Fruit fly (Drosophila melanogaster) whole organism, embryonic: ENCODE results near the gene CG15891.

ENCODE experiments used
- Aef1 ChIP-seq: fragments of 200-800 bp; sonication (Bioruptor generic); IDR thresholded peaks from 3 replicates; pipeline ENCODE4 v1.3.6; 2022; ENCODE audit warnings: missing biosample characterization, missing genetic modification characterization
- Atf6 ChIP-seq: fragments of 200-800 bp; sonication (Bioruptor generic); IDR thresholded peaks from 2 replicates; pipeline ENCODE4 v1.3.6; 2022; ENCODE audit warnings: missing biosample characterization, missing genetic modification characterization
- CG10147 ChIP-seq: fragments of 200-800 bp; sonication (Bioruptor generic); optimal IDR thresholded peaks from 2 replicates; lab custom pipeline; 2019; ENCODE audit warnings: missing biosample characterization, mild to moderate bottlenecking, missing genetic modification characterization, moderate library complexity
- CG11504 ChIP-seq: fragments of 200-800 bp; sonication (Bioruptor generic); optimal IDR thresholded peaks from 3 replicates; lab custom pipeline; 2019; ENCODE audit warnings: missing biosample characterization, mild to moderate bottlenecking, missing genetic modification characterization, moderate library complexity
- CG17568 ChIP-seq: fragments of 200-800 bp; sonication (Bioruptor generic); optimal IDR thresholded peaks from 2 replicates; lab custom pipeline; 2018; ENCODE audit warnings: missing biosample characterization, mild to moderate bottlenecking, missing genetic modification characterization, moderate library complexity
- CG18599 ChIP-seq: fragments of 200-800 bp; sonication (Bioruptor generic); optimal IDR thresholded peaks from 3 replicates; lab custom pipeline; 2017; ENCODE audit warnings: missing biosample characterization, missing genetic modification characterization, mild to moderate bottlenecking, moderate library complexity, missing genetic modification reagents
- CG2120 ChIP-seq: fragments of 200-800 bp; sonication (Bioruptor generic); optimal IDR thresholded peaks from 3 replicates; lab custom pipeline; 2016; ENCODE audit warnings: missing biosample characterization, missing genetic modification characterization
- CG2129 ChIP-seq: fragments of 200-800 bp; sonication (Bioruptor generic); IDR thresholded peaks from 2 replicates; pipeline ENCODE4 v1.3.6; 2022; ENCODE audit warnings: missing biosample characterization, missing genetic modification characterization; ENCODE audit not compliant: partially characterized antibody
- CG2875 ChIP-seq: fragments of 200-800 bp; sonication (Bioruptor generic); optimal IDR thresholded peaks from 2 replicates; lab custom pipeline; 2017; ENCODE audit warnings: missing biosample characterization, mild to moderate bottlenecking, missing genetic modification characterization, missing genetic modification reagents
- CG2889 ChIP-seq: fragments of 200-800 bp; sonication (Bioruptor generic); IDR thresholded peaks from 3 replicates; pipeline ENCODE4 v1.3.6; 2022; ENCODE audit warnings: missing biosample characterization, missing genetic modification characterization
- CG31365 ChIP-seq: fragments of 200-800 bp; sonication (Bioruptor generic); optimal IDR thresholded peaks from 2 replicates; lab custom pipeline; 2018; ENCODE audit warnings: missing biosample characterization, mild to moderate bottlenecking, missing genetic modification characterization
- CG3163 ChIP-seq: fragments of 200-800 bp; sonication (Bioruptor generic); optimal IDR thresholded peaks from 3 replicates; lab custom pipeline; 2016; ENCODE audit warnings: missing biosample characterization, missing genetic modification characterization
- CG32772 ChIP-seq: fragments of 200-800 bp; sonication (Bioruptor generic); IDR thresholded peaks from 2 replicates; pipeline ENCODE4 v1.3.6; 2022; ENCODE audit warnings: missing biosample characterization, missing genetic modification characterization
- CG4360 ChIP-seq: fragments of 200-800 bp; sonication (Bioruptor generic); IDR thresholded peaks from 2 replicates; pipeline ENCODE4 v1.3.6; 2022; ENCODE audit warnings: missing biosample characterization, missing genetic modification characterization
- CHES-1-like ChIP-seq: fragments of 200-800 bp; sonication (Bioruptor generic); optimal IDR thresholded peaks from 2 replicates; lab custom pipeline; 2016; ENCODE audit warnings: missing biosample characterization, missing genetic modification characterization
- CoRest ChIP-seq: fragments of 200-800 bp; sonication (Bioruptor generic); optimal IDR thresholded peaks from 3 replicates; lab custom pipeline; 2018; ENCODE audit warnings: missing biosample characterization, mild to moderate bottlenecking, missing genetic modification characterization, moderate library complexity
- CrebB ChIP-seq: fragments of 200-800 bp; sonication (Bioruptor generic); optimal IDR thresholded peaks from 3 replicates; lab custom pipeline; 2018; ENCODE audit warnings: missing biosample characterization, mild to moderate bottlenecking, missing genetic modification characterization
- D19B ChIP-seq: fragments of 200-800 bp; sonication (Bioruptor generic); optimal IDR thresholded peaks from 2 replicates; lab custom pipeline; 2017; ENCODE audit warnings: missing biosample characterization, mild to moderate bottlenecking, missing genetic modification characterization
- Elba2 ChIP-seq: fragments of 200-800 bp; sonication (Bioruptor generic); optimal IDR thresholded peaks from 3 replicates; lab custom pipeline; 2016; ENCODE audit warnings: missing biosample characterization, missing genetic modification characterization
- Ets65A ChIP-seq: fragments of 200-800 bp; sonication (Bioruptor generic); peaks from one replicate; lab custom pipeline; 2016; ENCODE audit warnings: missing biosample characterization, missing genetic modification characterization
- Fer3 ChIP-seq: fragments of 200-800 bp; sonication (Bioruptor generic); optimal IDR thresholded peaks from 2 replicates; lab custom pipeline; 2018; ENCODE audit warnings: missing biosample characterization, mild to moderate bottlenecking, missing genetic modification characterization, moderate library complexity
- H15 ChIP-seq: fragments of 200-800 bp; sonication (Bioruptor generic); IDR thresholded peaks from 3 replicates; pipeline ENCODE4 v1.3.6; 2022; ENCODE audit warnings: missing biosample characterization, missing genetic modification characterization
- Nf-YA ChIP-seq: fragments of 200-800 bp; sonication (Bioruptor generic); IDR thresholded peaks from 2 replicates; pipeline ENCODE4 v1.3.6; 2022; ENCODE audit warnings: missing biosample characterization, missing genetic modification characterization
- Oli ChIP-seq: fragments of 200-800 bp; sonication (Bioruptor generic); optimal IDR thresholded peaks from 2 replicates; lab custom pipeline; 2018; ENCODE audit warnings: missing biosample characterization, mild to moderate bottlenecking, missing genetic modification characterization, moderate library complexity
- Poxn ChIP-seq: fragments of 200-800 bp; sonication (Bioruptor generic); IDR thresholded peaks from 2 replicates; pipeline ENCODE4 v1.3.6; 2022; ENCODE audit warnings: missing biosample characterization, missing genetic modification characterization
- Sox100B ChIP-seq: fragments of 200-800 bp; sonication (Bioruptor generic); optimal IDR thresholded peaks from 3 replicates; lab custom pipeline; 2018; ENCODE audit warnings: missing biosample characterization, mild to moderate bottlenecking, missing genetic modification characterization
- corto ChIP-seq: fragments of 200-800 bp; sonication (Bioruptor generic); optimal IDR thresholded peaks from 2 replicates; lab custom pipeline; 2016; ENCODE audit warnings: missing biosample characterization, mild to moderate bottlenecking, missing genetic modification characterization, moderate library complexity
- gce ChIP-seq: fragments of 200-800 bp; sonication (Bioruptor generic); IDR thresholded peaks from 3 replicates; pipeline ENCODE4 v1.3.6; 2022; ENCODE audit warnings: missing biosample characterization, missing genetic modification characterization
- jigr1 ChIP-seq: fragments of 200-800 bp; sonication (Bioruptor generic); IDR thresholded peaks from 3 replicates; pipeline ENCODE4 v1.3.6; 2022; ENCODE audit warnings: missing biosample characterization, missing genetic modification characterization
- ken ChIP-seq: fragments of 200-800 bp; sonication (Bioruptor generic); IDR thresholded peaks from 3 replicates; pipeline ENCODE4 v1.3.6; 2022; ENCODE audit warnings: missing biosample characterization, missing genetic modification characterization
- lbe ChIP-seq: fragments of 200-800 bp; sonication (Bioruptor generic); optimal IDR thresholded peaks from 2 replicates; lab custom pipeline; 2016; ENCODE audit warnings: missing biosample characterization, mild to moderate bottlenecking, missing genetic modification characterization
- lov ChIP-seq, 2 experiments: fragments of 200-800 bp in 1 of 2; fragments of >200 bp in 1 of 2; sonication (Bioruptor generic) in 1 of 2; IDR thresholded peaks in 1 of 2; optimal IDR thresholded peaks in 1 of 2; 2 replicates in 1 of 2; 3 replicates in 1 of 2; pipeline versions ENCODE4 v1.3.6 to Lab custom; 2017 to 2022; ENCODE audit warnings: missing biosample characterization in 1 of 2, missing genetic modification characterization in 1 of 2
- prd ChIP-seq, 3 experiments: fragments of >200 bp in 2 of 3; fragments of 200-800 bp in 1 of 3; sonication (Bioruptor generic) in 1 of 3; optimal IDR thresholded peaks in 2 of 3; IDR thresholded peaks in 1 of 3; 2 replicates in 2 of 3; 3 replicates in 1 of 3; pipeline versions ENCODE4 v1.3.6 to Lab custom; 2017 to 2022; ENCODE audit warnings: missing biosample characterization in 1 of 3, missing genetic modification characterization in 1 of 3
- row ChIP-seq: fragments of 200-800 bp; sonication (Bioruptor generic); IDR thresholded peaks from 3 replicates; pipeline ENCODE4 v1.3.6; 2022; ENCODE audit warnings: missing biosample characterization, missing genetic modification characterization
- sim ChIP-seq: fragments of 200-800 bp; sonication (Bioruptor generic); IDR thresholded peaks from 2 replicates; pipeline ENCODE4 v1.3.6; 2022; ENCODE audit warnings: missing biosample characterization, missing genetic modification characterization
- trem ChIP-seq: fragments of 200-800 bp; optimal IDR thresholded peaks from 3 replicates; lab custom pipeline; 2019; ENCODE audit warnings: missing biosample characterization, mild to moderate bottlenecking, missing genetic modification characterization, moderate library complexity
- ttk ChIP-seq: fragments of 200-800 bp; sonication (Bioruptor generic); IDR thresholded peaks from 2 replicates; pipeline ENCODE4 v2.1.2; 2022; ENCODE audit warnings: missing biosample characterization, missing genetic modification characterization
- tup ChIP-seq: fragments of 200-800 bp; sonication (Bioruptor generic); optimal IDR thresholded peaks from 2 replicates; lab custom pipeline; 2016; ENCODE audit warnings: missing biosample characterization, mild to moderate bottlenecking, missing genetic modification characterization, moderate library complexity
- wor ChIP-seq: fragments of 200-800 bp; sonication (Bioruptor generic); IDR thresholded peaks from 2 replicates; pipeline ENCODE4 v1.3.6; 2022; ENCODE audit warnings: missing biosample characterization, missing genetic modification characterization
- yki ChIP-seq: fragments of >200 bp; optimal IDR thresholded peaks from 3 replicates; lab custom pipeline; 2018

CG15891 gene

DNA sequence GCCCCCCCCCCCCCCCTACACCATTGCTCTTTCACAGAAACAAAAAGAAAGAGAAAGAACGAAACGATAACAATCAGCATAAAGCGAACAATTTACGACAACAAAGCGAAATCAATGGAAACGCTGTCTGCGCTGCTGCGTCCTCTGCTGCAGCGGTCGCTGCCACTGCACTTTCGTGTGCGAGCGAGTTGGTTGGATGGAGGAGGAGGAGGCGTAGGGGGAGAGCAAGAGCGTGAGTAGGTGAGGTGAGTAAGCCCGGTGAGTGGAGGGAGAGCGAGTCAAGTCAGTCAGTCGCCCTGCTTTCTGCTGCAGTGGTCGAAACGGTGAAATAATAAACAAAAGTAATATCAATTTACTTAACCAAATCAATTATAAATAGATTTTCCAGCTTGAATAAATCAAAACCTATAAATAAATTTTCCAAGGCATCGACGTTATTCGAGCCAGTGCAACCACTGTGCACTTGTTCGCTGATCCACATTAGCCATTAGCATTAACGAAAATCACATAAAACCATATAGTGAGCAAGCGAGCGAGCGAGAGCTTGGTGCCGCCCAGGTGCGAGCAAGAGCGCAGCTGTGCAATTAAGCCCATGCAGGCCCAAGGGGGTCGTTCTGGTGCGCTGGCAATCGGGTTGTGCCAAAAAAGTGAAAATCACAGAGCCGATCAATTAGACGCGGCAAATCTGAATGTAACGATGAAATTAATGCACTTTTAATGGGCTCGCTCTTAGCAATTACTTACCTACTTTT is 48.8 kb upstream of the CG15891 start (continued):
- TF ChIP-seq gce (GFP tag; lab: Robert Waterston, UW), result peak; percentile 45; the same call in 1 of the 3 replicates
- 0 out of 2 replicates have a peak, but pooled peaks have one; percentile 41 for TF ChIP-seq CG4360
- TF ChIP-seq CG10147 (GFP tag; lab: Kevin White, UChicago), result no peak
- TF ChIP-seq Aef1 (GFP tag; lab: Robert Waterston, UW), result peak; percentile 40; the same call in 2 of the 3 replicates
- no peak for TF ChIP-seq lov (optimal IDR thresholded peaks at IDR 0.05; lab: Kevin White, UChicago)
- TF ChIP-seq lov (GFP tag; IDR thresholded peaks at IDR 0.05; lab: Robert Waterston, UW), result 0 out of 3 replicates have a peak, but pooled peaks have one; percentile 55
- TF ChIP-seq Poxn (GFP tag; lab: Robert Waterston, UW), result no peak
- 0 out of 2 replicates have a peak, but pooled peaks have one; percentile 50 for TF ChIP-seq Nf-YA (GFP tag; lab: Robert Waterston, UW)
- TF ChIP-seq Atf6 (GFP tag; lab: Robert Waterston, UW), result peak; percentile 40; the same call in 1 of the 2 replicates
- no peak for TF ChIP-seq Fer3
- TF ChIP-seq ttk (GFP tag; lab: Robert Waterston, UW), result peak; percentile 65; the same call in 1 of the 2 replicates
- peak; percentile 70 for TF ChIP-seq CG32772 (GFP tag; lab: Robert Waterston, UW)
- peak; percentile 10 for TF ChIP-seq Oli (tag; lab: Kevin White, UChicago)
- peak; percentile 2 for TF ChIP-seq CG18599 (GFP tag; lab: Kevin White, UChicago)
- TF ChIP-seq CG3163 (GFP tag; lab: Kevin White, UChicago), result peak; percentile 31
- no peak for TF ChIP-seq trem (tag; lab: Kevin White, UChicago)
- TF ChIP-seq CG2875, result peak; percentile 11
- 0 out of 3 replicates have a peak, but pooled peaks have one; percentile 54 for TF ChIP-seq H15 (GFP tag; lab: Robert Waterston, UW)
- TF ChIP-seq CoRest (tag; lab: Kevin White, UChicago), result peak; percentile 1
- TF ChIP-seq CG2120, result no peak
- TF ChIP-seq jigr1 (GFP tag; lab: Robert Waterston, UW), result peak; percentile 54; the same call in 1 of the 3 replicates
- no peak for TF ChIP-seq prd (optimal IDR thresholded peaks at IDR 0.05; lab: Kevin White, UChicago)
- TF ChIP-seq prd (GFP tag; IDR thresholded peaks at IDR 0.05; lab: Robert Waterston, UW), result peak; percentile 70; the same call in 2 of the 3 replicates
- TF ChIP-seq sim (GFP tag; lab: Robert Waterston, UW), result peak; percentile 29; the same call in 1 of the 2 replicates
- peak; percentile 32 for TF ChIP-seq CG11504 (tag; lab: Kevin White, UChicago)
- TF ChIP-seq ken (GFP tag; lab: Robert Waterston, UW), result peak; percentile 85
- peak; percentile 13 for TF ChIP-seq tup (GFP tag; lab: Kevin White, UChicago)
- peak; percentile 74 for TF ChIP-seq wor (GFP tag; lab: Robert Waterston, UW)
- peak; percentile 35 for TF ChIP-seq Sox100B (GFP tag; lab: Kevin White, UChicago)

DNA sequence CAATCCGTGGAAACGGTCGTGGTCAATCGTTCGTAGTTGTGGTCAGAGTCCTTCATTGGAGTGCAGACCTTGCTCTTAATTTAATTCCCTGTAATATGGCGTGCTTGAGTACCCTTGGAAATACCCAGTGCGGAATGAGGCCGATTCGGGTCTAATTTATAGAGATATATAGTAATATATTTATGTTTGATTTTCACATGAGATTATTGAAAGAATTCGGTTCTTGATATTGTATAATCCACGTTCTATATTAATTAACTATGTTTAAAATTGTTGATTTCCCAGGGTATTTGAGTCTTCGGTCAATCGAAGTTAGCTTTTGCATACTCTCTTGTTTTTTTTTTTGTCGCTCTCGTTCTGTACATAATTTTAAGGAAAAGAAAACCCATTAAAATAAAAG is 48.2 kb upstream of the CG15891 start:
- TF ChIP-seq CrebB (tag; lab: Kevin White, UChicago), result no peak
- TF ChIP-seq CG17568 (GFP tag; lab: Kevin White, UChicago), result no peak
- peak; percentile 60 for TF ChIP-seq lbe (GFP tag; lab: Kevin White, UChicago)
- peak; percentile 39 for TF ChIP-seq D19B
- TF ChIP-seq row, result 0 out of 3 replicates have a peak, but pooled peaks have one; percentile 16
- TF ChIP-seq Elba2 (GFP tag; lab: Kevin White, UChicago), result no peak
- peak; percentile 15 for TF ChIP-seq Ets65A (GFP tag; lab: Kevin White, UChicago)
- no peak for TF ChIP-seq CG2889
- no peak for TF ChIP-seq yki (lab: Kevin White, UChicago)
- no peak for TF ChIP-seq CG31365 (tag; lab: Kevin White, UChicago)
- no peak for TF ChIP-seq CHES-1-like (GFP tag; lab: Kevin White, UChicago)
- no peak for TF ChIP-seq CG2129 (GFP tag; lab: Robert Waterston, UW)
- peak; percentile 18 for TF ChIP-seq corto
